Fruit fly (Drosophila melanogaster) whole organism, embryonic: ENCODE results near the gene jhamt.
A peak's percentile ranks its signal among the peaks of the same experiment; 100 is the strongest.

Experiments
- Adf1 ChIP-seq: fragments of 200-800 bp; sonication (Bioruptor generic); IDR thresholded peaks from 2 replicates; pipeline ENCODE4 v1.3.6; 2022; ENCODE audit warnings: missing biosample characterization, missing genetic modification characterization
- Awh ChIP-seq: fragments of 200-800 bp; sonication (Bioruptor generic); IDR thresholded peaks from 2 replicates; pipeline ENCODE4, ENCODE4 v1.3.6; 2022; ENCODE audit warnings: missing biosample characterization, missing genetic modification characterization
- B-H1 ChIP-seq: fragments of 200-800 bp; sonication (Bioruptor generic); IDR thresholded peaks from 3 replicates; pipeline ENCODE4 v1.3.6; 2022; ENCODE audit warnings: missing biosample characterization, missing genetic modification characterization
- BtbVII ChIP-seq: fragments of 200-800 bp; sonication (Bioruptor generic); optimal IDR thresholded peaks from 3 replicates; lab custom pipeline; 2017; ENCODE audit warnings: missing biosample characterization, mild to moderate bottlenecking, missing genetic modification characterization
- CG10274 ChIP-seq: fragments of 200-800 bp; sonication (Bioruptor generic); optimal IDR thresholded peaks from 3 replicates; lab custom pipeline; 2017; ENCODE audit warnings: missing biosample characterization, mild to moderate bottlenecking, missing genetic modification characterization
- CG12071 ChIP-seq: fragments of 200-800 bp; sonication (Bioruptor generic); optimal IDR thresholded peaks from 3 replicates; lab custom pipeline; 2018; ENCODE audit warnings: missing biosample characterization, mild to moderate bottlenecking, missing genetic modification characterization
- CG14710 ChIP-seq: fragments of 200-800 bp; sonication (Bioruptor generic); optimal IDR thresholded peaks from 3 replicates; lab custom pipeline; 2019; ENCODE audit warnings: missing biosample characterization, mild to moderate bottlenecking, missing genetic modification characterization, moderate library complexity
- CG14965 ChIP-seq: fragments of 200-800 bp; sonication (Bioruptor generic); optimal IDR thresholded peaks from 2 replicates; lab custom pipeline; 2016; ENCODE audit warnings: missing biosample characterization, missing genetic modification characterization, borderline replicate concordance
- CG15011 ChIP-seq: fragments of 200-800 bp; sonication (Bioruptor generic); optimal IDR thresholded peaks from 3 replicates; lab custom pipeline; 2018; ENCODE audit warnings: missing biosample characterization, mild to moderate bottlenecking, missing genetic modification characterization
- CG1529 ChIP-seq: fragments of 200-800 bp; sonication (Bioruptor generic); optimal IDR thresholded peaks from 3 replicates; lab custom pipeline; 2018; ENCODE audit warnings: missing biosample characterization, missing genetic modification characterization
- CG17359 ChIP-seq: fragments of 200-800 bp; sonication (Bioruptor generic); optimal IDR thresholded peaks from 3 replicates; lab custom pipeline; 2018; ENCODE audit warnings: missing biosample characterization, mild to moderate bottlenecking, missing genetic modification characterization, moderate library complexity
- CG2116 ChIP-seq: fragments of 200-800 bp; sonication (Bioruptor generic); optimal IDR thresholded peaks from 3 replicates; lab custom pipeline; 2018; ENCODE audit warnings: missing biosample characterization, mild to moderate bottlenecking, missing genetic modification characterization
- CG2199 ChIP-seq: fragments of 200-800 bp; sonication (Bioruptor generic); IDR thresholded peaks from 3 replicates; pipeline ENCODE4 v1.3.6; 2022; ENCODE audit warnings: missing biosample characterization, missing genetic modification characterization
- CG31224 ChIP-seq: fragments of 200-800 bp; sonication (Bioruptor generic); IDR thresholded peaks from 2 replicates; pipeline ENCODE4 v1.3.6; 2022; ENCODE audit warnings: missing biosample characterization, missing genetic modification characterization
- CG34422 ChIP-seq: fragments of 200-800 bp; sonication (Bioruptor generic); IDR thresholded peaks from 3 replicates; pipeline ENCODE4 v1.3.6; 2022; ENCODE audit warnings: missing biosample characterization, missing genetic modification characterization
- CG6254 ChIP-seq: fragments of 200-800 bp; sonication (Bioruptor generic); optimal IDR thresholded peaks from 3 replicates; lab custom pipeline; 2017; ENCODE audit warnings: mild to moderate bottlenecking, missing biosample characterization, missing genetic modification reagents, missing genetic modification characterization
- CG6854 ChIP-seq: fragments of 200-800 bp; sonication (Bioruptor generic); optimal IDR thresholded peaks from 3 replicates; lab custom pipeline; 2017; ENCODE audit warnings: missing biosample characterization, mild to moderate bottlenecking, missing genetic modification characterization
- CG8089 ChIP-seq: fragments of 200-800 bp; sonication (Bioruptor generic); optimal IDR thresholded peaks from 3 replicates; lab custom pipeline; 2016; ENCODE audit warnings: missing biosample characterization, missing genetic modification characterization
- CG8944 ChIP-seq: fragments of 200-800 bp; sonication (Bioruptor generic); optimal IDR thresholded peaks from 3 replicates; lab custom pipeline; 2016; ENCODE audit warnings: missing biosample characterization, missing genetic modification characterization
- CHES-1-like ChIP-seq: fragments of 200-800 bp; sonication (Bioruptor generic); optimal IDR thresholded peaks from 2 replicates; lab custom pipeline; 2016; ENCODE audit warnings: missing biosample characterization, missing genetic modification characterization
- CrebB ChIP-seq: fragments of 200-800 bp; sonication (Bioruptor generic); optimal IDR thresholded peaks from 3 replicates; lab custom pipeline; 2018; ENCODE audit warnings: missing biosample characterization, mild to moderate bottlenecking, missing genetic modification characterization
- Fer1 ChIP-seq: fragments of 200-800 bp; sonication (Bioruptor generic); optimal IDR thresholded peaks from 2 replicates; lab custom pipeline; 2017; ENCODE audit warnings: missing biosample characterization, mild to moderate bottlenecking, missing genetic modification characterization
- Fer3 ChIP-seq: fragments of 200-800 bp; sonication (Bioruptor generic); optimal IDR thresholded peaks from 2 replicates; lab custom pipeline; 2018; ENCODE audit warnings: missing biosample characterization, mild to moderate bottlenecking, missing genetic modification characterization, moderate library complexity
- HmgZ ChIP-seq: fragments of 200-800 bp; sonication (Bioruptor generic); optimal IDR thresholded peaks from 2 replicates; lab custom pipeline; 2018; ENCODE audit warnings: missing biosample characterization, mild to moderate bottlenecking, missing genetic modification characterization
- Lhr ChIP-seq: fragments of 200-800 bp; sonication (Bioruptor generic); optimal IDR thresholded peaks from 3 replicates; lab custom pipeline; 2017; ENCODE audit warnings: mild to moderate bottlenecking, missing biosample characterization, missing genetic modification reagents, missing genetic modification characterization
- MESR4 ChIP-seq: fragments of 200-800 bp; sonication (Bioruptor generic); optimal IDR thresholded peaks from 2 replicates; lab custom pipeline; 2018; ENCODE audit warnings: missing biosample characterization, mild to moderate bottlenecking, missing genetic modification characterization, moderate library complexity
- NC2β ChIP-seq: fragments of 200-800 bp; sonication (Bioruptor generic); optimal IDR thresholded peaks from 2 replicates; lab custom pipeline; 2016; ENCODE audit warnings: missing biosample characterization, missing genetic modification characterization
- NK7.1 ChIP-seq: fragments of 200-800 bp; sonication (Bioruptor generic); optimal IDR thresholded peaks from 3 replicates; lab custom pipeline; 2016; ENCODE audit warnings: missing biosample characterization, missing genetic modification characterization
- Poxn ChIP-seq: fragments of 200-800 bp; sonication (Bioruptor generic); IDR thresholded peaks from 2 replicates; pipeline ENCODE4 v1.3.6; 2022; ENCODE audit warnings: missing biosample characterization, missing genetic modification characterization
- Ptx1 ChIP-seq: fragments of 200-800 bp; sonication (Bioruptor generic); IDR thresholded peaks from 2 replicates; pipeline ENCODE4 v1.3.6; 2022; ENCODE audit warnings: missing biosample characterization, missing genetic modification characterization
- Usf ChIP-seq: fragments of 200-800 bp; sonication (Bioruptor generic); optimal IDR thresholded peaks from 2 replicates; lab custom pipeline; 2017; ENCODE audit warnings: missing genotype, missing biosample characterization, missing genetic modification characterization
- abd-A ChIP-seq: fragments of 200-800 bp; sonication (Bioruptor generic); optimal IDR thresholded peaks from 3 replicates; lab custom pipeline; 2019; ENCODE audit warnings: missing biosample characterization, mild to moderate bottlenecking, missing genetic modification characterization, moderate library complexity
- al ChIP-seq: fragments of 200-800 bp; sonication (Bioruptor generic); IDR thresholded peaks from 2 replicates; pipeline ENCODE4 v1.3.6; 2022; ENCODE audit warnings: missing biosample characterization, missing genetic modification characterization
- bigmax ChIP-seq: fragments of 200-800 bp; sonication (Bioruptor generic); optimal IDR thresholded peaks from 2 replicates; lab custom pipeline; 2018; ENCODE audit warnings: missing biosample characterization, mild to moderate bottlenecking, missing genetic modification characterization
- btn ChIP-seq: fragments of 200-800 bp; sonication (Bioruptor generic); optimal IDR thresholded peaks from 2 replicates; lab custom pipeline; 2016; ENCODE audit warnings: missing biosample characterization, missing genetic modification characterization
- cad ChIP-seq: fragments of >200 bp; optimal IDR thresholded peaks from 2 replicates; lab custom pipeline; 2017; ENCODE audit warnings: missing biosample characterization, missing genetic modification characterization
- dmrt11E ChIP-seq: fragments of 200-800 bp; sonication (Bioruptor generic); optimal IDR thresholded peaks from 3 replicates; lab custom pipeline; 2018; ENCODE audit warnings: missing biosample characterization, mild to moderate bottlenecking, missing genetic modification characterization, moderate library complexity
- gcm ChIP-seq: fragments of 200-800 bp; sonication (Bioruptor generic); optimal IDR thresholded peaks from 2 replicates; lab custom pipeline; 2019; ENCODE audit warnings: missing biosample characterization, mild to moderate bottlenecking, missing genetic modification characterization, moderate library complexity
- her ChIP-seq: fragments of 200-800 bp; sonication (Bioruptor generic); optimal IDR thresholded peaks from 2 replicates; lab custom pipeline; 2016; ENCODE audit warnings: missing biosample characterization, missing genetic modification characterization
- inv ChIP-seq: fragments of 200-800 bp; sonication (Bioruptor generic); IDR thresholded peaks from 2 replicates; pipeline ENCODE4 v1.3.6; 2022; ENCODE audit warnings: missing biosample characterization, missing genetic modification characterization; ENCODE audit not compliant: partially characterized antibody
- lola ChIP-seq, 3 experiments: fragments of >200 bp in 2 of 3; fragments of 200-800 bp in 1 of 3; sonication (Bioruptor generic) in 1 of 3; optimal IDR thresholded peaks; 2 replicates each; lab custom pipeline; 2017 to 2019; ENCODE audit warnings: missing biosample characterization in 3 of 3, missing genetic modification characterization in 3 of 3, mild to moderate bottlenecking in 1 of 3, moderate library complexity in 1 of 3
- pho ChIP-seq: fragments of 200-800 bp; sonication (Bioruptor generic); optimal IDR thresholded peaks from 2 replicates; lab custom pipeline; 2016; ENCODE audit warnings: missing biosample characterization, missing genetic modification characterization
- rib ChIP-seq: fragments of 200-800 bp; sonication (Bioruptor generic); IDR thresholded peaks from 2 replicates; pipeline ENCODE4 v1.3.6; 2022; ENCODE audit warnings: missing biosample characterization, missing genetic modification characterization
- sens-2 ChIP-seq: fragments of 200-800 bp; sonication (Bioruptor generic); IDR thresholded peaks from 2 replicates; pipeline ENCODE4 v1.3.6; 2022; ENCODE audit warnings: missing biosample characterization, missing genetic modification characterization
- sr ChIP-seq: fragments of 200-800 bp; sonication (Bioruptor generic); IDR thresholded peaks from 3 replicates; pipeline ENCODE4 v1.3.6; 2022; ENCODE audit warnings: missing biosample characterization, missing genetic modification characterization
- tio ChIP-seq: fragments of 200-800 bp; sonication (Bioruptor generic); optimal IDR thresholded peaks from 2 replicates; lab custom pipeline; 2017; ENCODE audit warnings: missing biosample characterization, missing genetic modification characterization, inconsistent platforms
- tna ChIP-seq: fragments of 200-800 bp; sonication (Bioruptor generic); IDR thresholded peaks from 2 replicates; pipeline ENCODE4 v1.3.6; 2022; ENCODE audit warnings: missing biosample characterization, missing genetic modification characterization; ENCODE audit not compliant: partially characterized antibody
- wek ChIP-seq: fragments of 200-800 bp; sonication (Bioruptor generic); optimal IDR thresholded peaks from 3 replicates; lab custom pipeline; 2018; ENCODE audit warnings: missing biosample characterization, mild to moderate bottlenecking, missing genetic modification characterization, moderate library complexity

jhamt gene

dm6 chr2L:16350742-16351568 lies 14.7 kb upstream of the jhamt start (continued):
- TF ChIP-seq Fer1 (GFP tag; lab: Kevin White, UChicago): peak; percentile 100
- peak; percentile 96 for TF ChIP-seq CG31224 (GFP tag; lab: Robert Waterston, UW)
- peak; percentile 99 for TF ChIP-seq BtbVII (GFP tag; lab: Kevin White, UChicago)
- peak in 1 of 3 experiments; percentile 98 for TF ChIP-seq lola (GFP tag; optimal IDR thresholded peaks at IDR 0.05; lab: Kevin White, UChicago)
- TF ChIP-seq Adf1 (GFP tag; lab: Robert Waterston, UW): peak; percentile 90
- peak; percentile 99 for TF ChIP-seq gcm (GFP tag; lab: Kevin White, UChicago)
- peak; percentile 89 for TF ChIP-seq CG2116 (GFP tag; lab: Kevin White, UChicago)
- TF ChIP-seq CG6854: peak; percentile 99
- TF ChIP-seq CG14965 (GFP tag; lab: Kevin White, UChicago): peak; percentile 81
- TF ChIP-seq sens-2 (GFP tag; lab: Robert Waterston, UW): peak; percentile 99
- peak; percentile 98 for TF ChIP-seq NC2β (GFP tag; lab: Kevin White, UChicago)
- peak; percentile 95 for TF ChIP-seq abd-A (tag; lab: Kevin White, UChicago)
- TF ChIP-seq her (GFP tag; lab: Kevin White, UChicago): peak; percentile 95
- peak; percentile 99 for TF ChIP-seq CG17359 (tag; lab: Kevin White, UChicago)
- peak; percentile 99 for TF ChIP-seq rib (GFP tag; lab: Robert Waterston, UW)
- peak; percentile 99 for TF ChIP-seq CG15011
- TF ChIP-seq tna (GFP tag; lab: Robert Waterston, UW): no peak
- TF ChIP-seq CG14710 (tag; lab: Kevin White, UChicago): peak; percentile 98
- TF ChIP-seq sr: peak; percentile 93
- TF ChIP-seq Poxn: peak; percentile 95
- no peak for TF ChIP-seq inv (GFP tag; lab: Robert Waterston, UW)
- peak; percentile 96 for TF ChIP-seq Usf (GFP tag; lab: Kevin White, UChicago)
- TF ChIP-seq CG1529 (GFP tag; lab: Kevin White, UChicago): peak; percentile 99
- TF ChIP-seq dmrt11E (tag; lab: Kevin White, UChicago): peak; percentile 99
- TF ChIP-seq CG8944: peak; percentile 96
- peak; percentile 99 for TF ChIP-seq CG12071
- peak; percentile 97 for TF ChIP-seq CG6254 (GFP tag; lab: Kevin White, UChicago)
- TF ChIP-seq wek: peak; percentile 96
- peak; percentile 95 for TF ChIP-seq CG8089 (GFP tag; lab: Kevin White, UChicago)
- TF ChIP-seq bigmax (GFP tag; lab: Kevin White, UChicago): peak; percentile 68
- peak; percentile 99 for TF ChIP-seq HmgZ
- TF ChIP-seq pho (GFP tag; lab: Kevin White, UChicago): peak; percentile 98
- TF ChIP-seq CG10274 (GFP tag; lab: Kevin White, UChicago): peak; percentile 95
- TF ChIP-seq Fer3 (tag; lab: Kevin White, UChicago): peak; percentile 99
- TF ChIP-seq al: peak; percentile 98
- TF ChIP-seq cad (GFP tag; lab: Kevin White, UChicago): no peak
- peak; percentile 97 for TF ChIP-seq btn
- TF ChIP-seq Lhr (GFP tag; lab: Kevin White, UChicago): peak; percentile 95
- TF ChIP-seq Awh: peak; percentile 99
- peak; percentile 98 for TF ChIP-seq Ptx1 (GFP tag; lab: Robert Waterston, UW)
- TF ChIP-seq CG2199 (GFP tag; lab: Robert Waterston, UW): peak; percentile 99
- peak; percentile 85 for TF ChIP-seq MESR4 (GFP tag; lab: Kevin White, UChicago)
- TF ChIP-seq tio (GFP tag; lab: Kevin White, UChicago): peak; percentile 99
- TF ChIP-seq CrebB (tag; lab: Kevin White, UChicago): peak; percentile 99
- TF ChIP-seq CG34422: peak; percentile 99
- peak; percentile 97 for TF ChIP-seq NK7.1
- TF ChIP-seq CHES-1-like (GFP tag; lab: Kevin White, UChicago): peak; percentile 98
- TF ChIP-seq B-H1 (GFP tag; lab: Robert Waterston, UW): peak; percentile 98
